In the genomic region with DNA sequence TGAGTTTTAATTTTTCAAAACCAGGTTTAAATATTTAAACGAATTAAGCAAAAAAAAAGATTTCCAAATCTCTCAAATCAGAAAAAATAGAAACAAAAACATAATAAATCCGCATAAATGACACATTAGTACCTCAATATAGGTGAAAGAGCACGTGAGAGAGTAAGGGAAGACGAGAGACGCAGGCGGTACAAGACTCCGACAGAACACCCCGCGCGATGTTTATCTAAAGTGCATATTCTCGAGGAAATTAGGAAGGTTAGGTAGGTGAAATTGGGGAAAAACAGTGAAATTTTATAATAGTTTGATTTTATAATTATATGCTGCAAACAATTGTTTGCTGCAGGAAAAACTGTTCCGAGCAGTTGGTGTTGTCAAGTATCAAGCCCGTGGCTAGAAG, we compare ENCODE assay signal across 6 worm cellular contexts.
A peak's percentile ranks its signal among the peaks of the same experiment; 100 is the strongest.
TF ChIP-seq lines count a peak whose summit lies in the region.

No protein-coding gene starts in this region.

TF ChIP-seq in whole organism, L1 larva, 84 proteins besides CTCF, POLR2A, EP300 and RAD21 (continues in another document):
- TF ChIP-seq swsn-7 (tag; optimal IDR thresholded peaks at IDR 0.05; lab: Kevin White, UChicago) (peak; percentile 46), mep-1 (tag; optimal IDR thresholded peaks at IDR 0.05; lab: Kevin White, UChicago) (peak; percentile 23), C16A3.4 (tag; optimal IDR thresholded peaks at IDR 0.05; lab: Kevin White, UChicago) (peak; percentile 43), hlh-17 (GFP tag; optimal IDR thresholded peaks at IDR 0.05; lab: Kevin White, UChicago; ENCODE audit: borderline replicate concordance) (no peak), snu-23 (GFP tag; optimal IDR thresholded peaks at IDR 0.05; lab: Kevin White, UChicago) (peak; percentile 66), nhr-47 (tag; optimal IDR thresholded peaks at IDR 0.05; lab: Kevin White, UChicago) (peak; percentile 58), lsy-2 (tag; optimal IDR thresholded peaks at IDR 0.05; lab: Kevin White, UChicago) (peak; percentile 45 to 68), unc-130 (tag; optimal IDR thresholded peaks at IDR 0.05; lab: Kevin White, UChicago) (peak; percentile 21), tbx-2 (tag; optimal IDR thresholded peaks at IDR 0.05; lab: Kevin White, UChicago) (peak; percentile 6), mdl-1 (tag; optimal IDR thresholded peaks at IDR 0.05; lab: Kevin White, UChicago) (peak in 1 of 2 experiments; percentile 24), vab-15 (tag; optimal IDR thresholded peaks at IDR 0.05; lab: Kevin White, UChicago) (no peak), lin-35 (GFP tag; optimal IDR thresholded peaks at IDR 0.05; lab: Kevin White, UChicago) (peak; percentile 22 to 62), fos-1 (tag; optimal IDR thresholded peaks at IDR 0.05; lab: Kevin White, UChicago) (peak; percentile 19)

TF ChIP-seq in whole organism, L2 larva, 48 proteins besides CTCF, POLR2A, EP300 and RAD21 (continues in another document):
- no peak for TF ChIP-seq blmp-1 (tag; optimal IDR thresholded peaks at IDR 0.05; lab: Kevin White, UChicago; ENCODE audit: insufficient read depth)
- TF ChIP-seq mdl-1 (tag; optimal IDR thresholded peaks at IDR 0.05; lab: Kevin White, UChicago), result no peak
- peak; percentile 27 for TF ChIP-seq C34F6.9 (tag; optimal IDR thresholded peaks at IDR 0.05; lab: Kevin White, UChicago)
- TF ChIP-seq lin-13 (GFP tag; optimal IDR thresholded peaks at IDR 0.05; lab: Kevin White, UChicago), result peak; percentile 49
- no peak for TF ChIP-seq R02D3.7 (tag; optimal IDR thresholded peaks at IDR 0.05; lab: Kevin White, UChicago)
- peak; percentile 15 for TF ChIP-seq crh-2 (tag; optimal IDR thresholded peaks at IDR 0.05; lab: Kevin White, UChicago)
- TF ChIP-seq dmd-4 (tag; optimal IDR thresholded peaks at IDR 0.05; lab: Kevin White, UChicago), result no peak
- no peak for TF ChIP-seq elt-1 (tag; optimal IDR thresholded peaks at IDR 0.05; lab: Kevin White, UChicago)
- no peak for TF ChIP-seq nhr-77 (tag; optimal IDR thresholded peaks at IDR 0.05; lab: Kevin White, UChicago)
- no peak for TF ChIP-seq ama-1 (optimal IDR thresholded peaks at IDR 0.05; lab: Kevin White, UChicago)
- peak in 1 of 2 experiments; percentile 62 for TF ChIP-seq lsy-2 (tag; optimal IDR thresholded peaks at IDR 0.05; lab: Kevin White, UChicago)
- TF ChIP-seq peb-1 (tag; optimal IDR thresholded peaks at IDR 0.05; lab: Kevin White, UChicago), result no peak
- TF ChIP-seq Y55F3AM.14 (GFP tag; optimal IDR thresholded peaks at IDR 0.05; lab: Kevin White, UChicago), result no peak
- TF ChIP-seq lin-11 (tag; optimal IDR thresholded peaks at IDR 0.05; lab: Kevin White, UChicago), result no peak
- TF ChIP-seq ceh-16 (tag; optimal IDR thresholded peaks at IDR 0.05; lab: Kevin White, UChicago), result no peak

TF ChIP-seq in whole organism, L3 larva, 47 proteins besides CTCF, POLR2A, EP300 and RAD21 (continues in another document):
- TF ChIP-seq unc-39 (tag; optimal IDR thresholded peaks at IDR 0.05; lab: Kevin White, UChicago) (no peak), nhr-67 (tag; optimal IDR thresholded peaks at IDR 0.05; lab: Kevin White, UChicago) (no peak), pqm-1 (tag; optimal IDR thresholded peaks at IDR 0.05; lab: Kevin White, UChicago) (no peak), nhr-23 (tag; optimal IDR thresholded peaks at IDR 0.05; lab: Kevin White, UChicago) (no peak), eor-1 (tag; optimal IDR thresholded peaks at IDR 0.05; lab: Kevin White, UChicago) (no peak), fkh-10 (GFP tag; optimal IDR thresholded peaks at IDR 0.05; lab: Kevin White, UChicago) (no peak), lin-39 (tag; optimal IDR thresholded peaks at IDR 0.05; lab: Kevin White, UChicago) (peak; percentile 52), nhr-76 (tag; optimal IDR thresholded peaks at IDR 0.05; lab: Kevin White, UChicago) (no peak), nfya-1 (tag; optimal IDR thresholded peaks at IDR 0.05; lab: Kevin White, UChicago; ENCODE audit: insufficient read depth) (peak; percentile 47), nhr-12 (tag; optimal IDR thresholded peaks at IDR 0.05; lab: Kevin White, UChicago) (no peak), nhr-43 (tag; optimal IDR thresholded peaks at IDR 0.05; lab: Kevin White, UChicago; ENCODE audit: poor library complexity, severe bottlenecking) (no peak), egl-5 (tag; optimal IDR thresholded peaks at IDR 0.05; lab: Kevin White, UChicago) (no peak), zag-1 (tag; optimal IDR thresholded peaks at IDR 0.05; lab: Kevin White, UChicago) (no peak), elt-1 (tag; optimal IDR thresholded peaks at IDR 0.05; lab: Kevin White, UChicago) (no peak), unc-62 (GFP tag; optimal IDR thresholded peaks at IDR 0.05; lab: Kevin White, UChicago) (no peak), hmg-11 (tag; optimal IDR thresholded peaks at IDR 0.05; lab: Kevin White, UChicago) (peak; percentile 83)

TF ChIP-seq in whole organism, L4 larva, 104 proteins besides CTCF, POLR2A, EP300 and RAD21:
- TF ChIP-seq lsy-2 (tag; optimal IDR thresholded peaks at IDR 0.05; lab: Kevin White, UChicago) (peak in 1 of 2 experiments; percentile 35), nhr-28 (tag; optimal IDR thresholded peaks at IDR 0.05; lab: Kevin White, UChicago) (no peak), nhr-237 (tag; optimal IDR thresholded peaks at IDR 0.05; lab: Kevin White, UChicago) (no peak), mep-1 (tag; optimal IDR thresholded peaks at IDR 0.05; lab: Kevin White, UChicago) (peak; percentile 1), nhr-111 (GFP tag; optimal IDR thresholded peaks at IDR 0.05; lab: Kevin White, UChicago) (no peak), T20F7.1 (GFP tag; optimal IDR thresholded peaks at IDR 0.05; lab: Kevin White, UChicago) (peak; percentile 89), dpl-1 (GFP tag; optimal IDR thresholded peaks at IDR 0.05; lab: Kevin White, UChicago) (peak; percentile 8), hlh-30 (tag; optimal IDR thresholded peaks at IDR 0.05; lab: Kevin White, UChicago; ENCODE audit: insufficient read depth) (peak; percentile 46)

TF ChIP-seq in whole organism, mixed stage, embryonic, 35 proteins besides CTCF, POLR2A, EP300 and RAD21:
- TF ChIP-seq sptf-1 (tag; optimal IDR thresholded peaks at IDR 0.05; lab: Kevin White, UChicago), result no peak
- TF ChIP-seq elt-3 (tag; optimal IDR thresholded peaks at IDR 0.05; lab: Kevin White, UChicago), result no peak
- TF ChIP-seq mab-5 (tag; optimal IDR thresholded peaks at IDR 0.05; lab: Kevin White, UChicago), result peak; percentile 30
- TF ChIP-seq nhr-76 (tag; optimal IDR thresholded peaks at IDR 0.05; lab: Kevin White, UChicago), result no peak
- no peak for TF ChIP-seq ztf-11 (tag; optimal IDR thresholded peaks at IDR 0.05; lab: Kevin White, UChicago)
- TF ChIP-seq snpc-4 (tag; optimal IDR thresholded peaks at IDR 0.05; lab: Kevin White, UChicago), result no peak
- no peak for TF ChIP-seq cnd-1 (tag; optimal IDR thresholded peaks at IDR 0.05; lab: Kevin White, UChicago)
- TF ChIP-seq ces-1 (GFP tag; optimal IDR thresholded peaks at IDR 0.05; lab: Kevin White, UChicago), result peak; percentile 24
- peak; percentile 8 for TF ChIP-seq pha-4 (tag; optimal IDR thresholded peaks at IDR 0.05; lab: Kevin White, UChicago)
- TF ChIP-seq drap-1 (GFP tag; optimal IDR thresholded peaks at IDR 0.05; lab: Kevin White, UChicago), result no peak
- no peak for TF ChIP-seq sem-2 (GFP tag; optimal IDR thresholded peaks at IDR 0.05; lab: Kevin White, UChicago)
- no peak for TF ChIP-seq ceh-43 (GFP tag; optimal IDR thresholded peaks at IDR 0.05; lab: Kevin White, UChicago)

TF ChIP-seq in whole organism, young adult, 124 proteins besides CTCF, POLR2A, EP300 and RAD21:
- TF ChIP-seq attf-3 (GFP tag; conservative IDR thresholded peaks at IDR 0.05; lab: Robert Waterston, UW) (peak; percentile 84), hmg-1.2 (GFP tag; IDR thresholded peaks at IDR 0.05; lab: Robert Waterston, UW) (peak; percentile 95), snpc-4 (GFP tag; optimal IDR thresholded peaks at IDR 0.05; lab: Kevin White, UChicago) (no peak), snpc-4 (tag; optimal IDR thresholded peaks at IDR 0.05; lab: Kevin White, UChicago) (no peak)
